Worm (Caenorhabditis elegans): ENCODE measurements around the gene T05A7.11.

DNA sequence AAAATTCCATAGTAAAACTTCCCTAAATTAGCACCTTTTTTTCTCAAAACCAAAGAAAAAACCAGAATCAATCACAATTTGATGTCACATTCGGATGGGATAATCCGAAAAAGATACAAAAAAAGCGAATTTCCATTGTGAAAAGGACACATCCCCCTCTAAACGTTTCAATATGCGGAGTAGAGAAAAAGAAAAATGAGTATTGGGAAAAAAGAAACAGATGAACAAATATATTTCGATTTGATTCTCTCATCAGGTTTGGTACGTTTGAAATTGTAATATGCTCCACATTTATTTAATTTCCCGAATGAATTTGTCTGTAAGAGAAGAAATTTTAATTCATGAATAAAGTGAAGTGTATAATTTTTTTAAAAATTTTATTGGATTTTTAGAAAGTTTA, 7.0 kb downstream of the T05A7.11 start:
- TF ChIP-seq hmbx-1 (tag; optimal IDR thresholded peaks at IDR 0.05) (no peak), ama-1 (optimal IDR thresholded peaks at IDR 0.05) (no peak), sea-1 (GFP tag; conservative IDR thresholded peaks at IDR 0.05) (no peak), tbx-37 (GFP tag; conservative IDR thresholded peaks at IDR 0.05) (no peak), pes-1 (GFP tag; IDR thresholded peaks at IDR 0.05) (no peak), tra-4 (tag; optimal IDR thresholded peaks at IDR 0.05) (no peak), aly-1 (tag; optimal IDR thresholded peaks at IDR 0.05) (no peak), hnd-1 (tag; optimal IDR thresholded peaks at IDR 0.05) (no peak), hmg-4 (GFP tag; optimal IDR thresholded peaks at IDR 0.05) (no peak), ceh-36 (tag; optimal IDR thresholded peaks at IDR 0.05) (no peak), ceh-13 (GFP tag; optimal IDR thresholded peaks at IDR 0.05) (no peak), scrt-1 (GFP tag; IDR thresholded peaks at IDR 0.05) (no peak), F13C5.2 (tag; optimal IDR thresholded peaks at IDR 0.05) (no peak)
